Fruit fly (Drosophila melanogaster) ovary, adult (tissue): ENCODE measurements around the gene CG16965.
"Not testable (repeated sequence)": the region's sequence is repeated elsewhere in the genome, so short reads cannot be mapped to it uniquely, and the experiment has no call there.

Source experiments
- CG17801 ChIP-seq: fragments of 200-800 bp; optimal IDR thresholded peaks from 2 replicates; lab custom pipeline; 2019; ENCODE audit warnings: missing biosample characterization, mild to moderate bottlenecking, missing genetic modification characterization, moderate library complexity; ENCODE audit not compliant: partially characterized antibody

Gene CG16965

DNA sequence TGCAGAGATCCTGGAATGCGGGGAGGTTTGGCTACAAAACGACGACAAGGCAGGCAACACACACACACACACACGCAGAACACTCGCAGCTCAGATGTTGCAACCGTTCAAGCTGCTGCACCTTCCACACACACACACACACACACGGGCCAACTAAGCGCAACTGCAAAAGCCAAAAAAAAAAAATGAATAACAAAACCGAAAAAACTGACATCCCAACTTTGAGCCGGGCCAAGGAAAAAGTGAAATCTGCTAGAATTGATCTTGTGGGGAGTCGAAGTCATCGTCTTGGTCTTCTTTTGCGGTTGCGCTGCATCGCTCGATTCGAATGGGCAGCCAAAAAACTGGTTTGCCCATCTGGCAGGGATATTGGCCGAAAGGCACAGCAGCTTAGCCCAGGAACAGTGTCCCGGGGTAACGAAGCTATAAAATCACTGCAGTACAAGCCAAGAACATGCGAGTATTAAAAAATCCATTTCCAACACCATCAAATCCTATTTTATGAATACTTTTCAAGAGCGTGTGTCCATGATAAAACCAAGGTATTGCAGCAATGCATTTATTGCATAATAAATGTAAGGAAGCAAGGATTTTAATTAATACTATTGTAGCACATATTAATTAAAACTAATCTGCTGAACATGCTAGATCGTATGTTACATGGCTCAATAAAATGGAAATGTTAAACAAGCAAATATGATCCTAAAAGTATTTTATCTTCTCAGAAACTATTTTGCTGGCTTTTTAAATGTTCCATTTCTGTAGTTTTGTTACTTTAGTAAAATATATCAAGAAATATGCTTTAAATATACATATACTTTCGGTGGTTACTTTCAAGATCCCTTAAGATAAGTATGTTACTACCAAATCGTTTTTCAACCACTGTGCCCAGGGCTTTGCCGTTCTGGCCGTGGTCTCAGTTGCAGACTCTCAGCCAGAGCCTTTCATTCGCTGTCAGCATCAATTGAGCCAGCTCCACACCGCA is 15.5 kb upstream of the CG16965 start:
- no peak for TF ChIP-seq CG17801

DNA sequence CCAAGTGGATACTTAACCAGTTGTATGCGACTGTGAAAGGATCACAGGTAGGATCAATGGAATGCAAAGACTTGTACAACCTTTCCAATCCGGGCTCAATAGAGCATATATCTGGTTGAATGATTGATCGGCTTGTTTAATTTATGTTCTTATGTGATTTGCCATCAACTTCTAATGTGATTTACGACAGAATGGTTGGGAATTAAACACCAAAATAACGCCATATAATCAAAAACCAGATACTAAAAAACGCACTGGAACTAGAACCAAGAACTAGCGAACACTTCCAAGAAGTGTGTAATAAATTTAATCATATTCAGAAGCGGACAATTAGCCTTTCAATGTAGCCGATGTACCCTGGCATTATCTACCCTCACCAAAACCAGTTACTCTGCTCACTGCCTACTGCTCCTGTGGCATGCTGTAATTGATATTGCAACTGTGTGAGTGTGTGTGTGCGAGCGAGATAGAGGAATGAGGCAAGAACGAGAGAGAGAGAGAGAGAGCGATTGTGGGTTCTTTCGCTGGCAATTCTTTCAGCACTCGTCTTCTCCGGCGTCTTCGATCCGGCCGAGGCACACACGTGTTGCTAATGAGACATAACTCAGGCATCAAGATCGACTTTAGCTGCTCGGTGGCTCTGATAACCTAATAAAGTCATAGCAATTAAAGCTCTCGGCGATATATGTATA is 12.7 kb upstream of the CG16965 start:
- no peak for TF ChIP-seq CG17801

DNA sequence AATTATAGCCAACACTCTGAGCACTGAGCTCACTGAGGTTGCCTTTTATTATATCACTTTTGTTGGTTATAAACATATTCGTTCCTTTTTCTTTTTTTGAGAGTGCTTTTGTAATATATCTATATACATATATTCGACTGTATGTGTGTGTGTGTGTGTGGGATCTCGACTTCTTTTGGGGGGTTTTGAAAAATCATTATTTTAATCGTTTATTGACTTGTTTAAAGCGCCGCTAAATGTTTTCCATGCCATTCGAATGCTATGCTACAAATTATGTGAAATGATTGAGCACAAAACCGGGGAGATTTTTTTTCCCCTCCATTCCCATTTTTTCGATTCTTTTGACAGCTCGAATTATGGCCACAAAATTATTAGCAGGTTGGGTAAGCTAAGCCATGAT is 12.0 kb upstream of the CG16965 start:
- no peak for TF ChIP-seq CG17801

DNA sequence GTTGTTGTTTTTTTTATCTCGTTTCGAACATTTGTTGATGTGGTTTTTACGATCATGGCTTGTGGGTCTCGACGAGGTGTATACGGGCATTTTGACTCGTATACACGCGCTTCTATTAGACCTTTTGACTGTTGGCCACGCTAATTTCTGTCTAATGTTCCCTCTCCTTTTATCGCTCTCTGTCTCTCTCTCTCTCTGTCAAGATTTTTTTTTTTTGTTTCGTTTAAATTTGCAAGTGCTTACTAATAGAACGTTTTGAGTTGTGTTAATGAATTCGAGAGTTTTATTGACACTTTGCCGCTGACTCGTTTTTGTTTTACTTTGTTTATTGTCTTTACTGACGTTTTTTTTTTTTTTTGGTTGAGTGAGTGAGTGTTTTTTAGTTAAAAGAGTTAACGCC is 11.0 kb upstream of the CG16965 start:
- TF ChIP-seq CG17801 = no peak

DNA sequence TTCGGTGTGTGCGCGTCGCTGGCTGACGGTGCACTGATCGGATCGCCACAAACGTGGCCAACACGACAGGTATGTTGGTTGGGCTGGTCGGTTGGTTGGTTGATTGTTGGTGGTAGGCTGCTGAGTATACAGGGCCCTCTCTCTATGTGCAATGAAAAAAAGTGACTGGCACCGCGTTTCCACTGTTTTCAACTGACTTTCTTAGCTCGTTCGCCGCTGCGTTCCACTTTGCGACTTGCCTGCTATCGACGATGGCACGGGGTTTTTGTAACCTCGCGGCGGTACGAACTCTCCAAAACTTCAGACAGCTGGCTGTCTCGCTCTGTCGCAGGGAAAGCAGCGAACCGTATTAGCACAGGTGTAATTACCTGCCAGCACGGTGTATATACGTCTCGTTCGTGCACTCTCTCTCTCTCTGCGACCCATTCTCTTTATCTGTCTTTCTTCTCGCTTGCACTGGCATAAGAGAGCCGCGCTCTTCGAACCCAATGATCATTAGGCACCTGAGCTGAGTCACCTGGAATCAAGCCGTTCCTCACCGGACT is 10.5 kb upstream of the CG16965 start:
- TF ChIP-seq CG17801 = peak; percentile 36

DNA sequence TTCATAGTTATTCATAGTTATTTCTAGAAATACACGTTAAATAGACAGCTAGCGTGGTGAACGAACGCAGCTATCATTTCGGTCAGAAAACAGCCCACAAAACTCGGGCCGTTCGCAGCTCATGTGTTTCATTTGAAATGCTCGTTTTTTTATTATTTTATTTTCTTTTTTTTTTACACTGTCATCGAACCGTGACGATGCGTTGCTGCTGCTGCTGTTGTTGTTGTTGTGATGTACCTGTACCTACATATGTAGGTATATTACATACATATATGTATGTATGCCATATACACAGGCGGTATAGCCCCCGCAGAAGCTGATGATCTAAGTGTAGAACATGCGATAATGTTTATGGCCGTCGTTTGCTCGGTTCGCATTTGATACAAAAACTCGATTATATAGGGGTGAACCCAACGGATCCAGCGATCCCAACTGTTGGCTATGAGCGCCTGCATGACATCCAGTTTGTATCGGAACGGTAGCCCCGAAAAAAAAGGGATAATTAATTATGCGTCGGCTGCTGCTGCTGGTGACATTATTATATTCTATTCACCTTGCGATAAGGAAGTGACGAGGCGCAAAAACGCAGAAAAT is 8.1 kb upstream of the CG16965 start:
- TF ChIP-seq CG17801 = no peak

DNA sequence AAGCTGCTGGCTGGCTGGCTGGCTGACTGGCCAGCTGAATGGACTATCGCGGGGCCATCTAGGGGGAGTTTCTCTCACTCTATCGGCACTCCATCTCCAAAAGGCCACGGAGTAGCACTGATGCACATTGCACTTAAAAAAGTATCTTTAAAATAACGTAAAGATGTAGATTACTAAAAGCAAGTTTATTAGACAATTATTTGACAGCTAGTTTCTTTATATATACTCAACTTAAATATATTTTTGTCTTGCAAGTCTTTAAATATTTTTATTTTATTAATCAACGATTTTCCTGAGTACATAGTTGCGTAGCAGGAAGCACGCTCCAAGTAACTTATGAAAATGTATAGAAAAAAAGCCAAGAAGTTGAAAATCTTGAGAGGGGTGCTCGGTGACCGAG is 4.4 kb upstream of the CG16965 start:
- no peak for TF ChIP-seq CG17801

DNA sequence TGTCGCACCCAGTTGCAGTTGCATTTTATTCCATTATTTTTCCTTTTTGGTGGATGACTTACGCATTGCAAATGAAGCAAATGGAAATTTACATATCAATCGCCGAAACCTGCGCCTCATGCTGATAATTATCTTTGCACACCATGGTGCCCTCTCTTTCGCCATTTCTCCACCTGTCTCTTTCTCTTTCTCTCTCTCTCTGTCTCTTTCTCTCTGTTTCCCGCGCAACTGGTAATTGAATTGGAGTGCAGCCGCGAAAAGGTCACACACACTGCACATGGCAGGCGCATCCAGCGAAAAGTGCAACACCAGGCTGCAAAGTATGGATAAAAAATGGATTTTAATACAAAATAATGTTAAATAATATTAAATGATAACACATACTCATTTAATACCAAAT is 3.7 kb upstream of the CG16965 start:
- TF ChIP-seq CG17801 = no peak

DNA sequence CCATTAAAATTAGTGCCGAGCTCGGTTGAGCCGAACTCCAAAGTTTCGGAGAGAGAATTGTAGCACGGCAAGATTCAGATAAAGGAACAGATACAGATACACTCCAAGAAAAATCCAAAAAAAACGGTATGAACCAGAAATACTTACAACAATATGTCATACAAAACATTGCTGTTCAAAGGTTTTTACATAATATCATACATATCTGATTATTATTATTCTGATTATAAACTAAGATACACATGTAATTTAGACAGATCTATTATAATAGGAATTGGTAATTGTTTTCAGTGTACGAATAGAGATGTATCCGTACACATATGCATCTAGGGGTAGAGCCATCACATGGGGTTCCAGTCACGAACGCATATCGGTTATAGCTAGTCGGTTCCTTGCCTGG is 1.3 kb upstream of the CG16965 start:
- TF ChIP-seq CG17801 = no peak

DNA sequence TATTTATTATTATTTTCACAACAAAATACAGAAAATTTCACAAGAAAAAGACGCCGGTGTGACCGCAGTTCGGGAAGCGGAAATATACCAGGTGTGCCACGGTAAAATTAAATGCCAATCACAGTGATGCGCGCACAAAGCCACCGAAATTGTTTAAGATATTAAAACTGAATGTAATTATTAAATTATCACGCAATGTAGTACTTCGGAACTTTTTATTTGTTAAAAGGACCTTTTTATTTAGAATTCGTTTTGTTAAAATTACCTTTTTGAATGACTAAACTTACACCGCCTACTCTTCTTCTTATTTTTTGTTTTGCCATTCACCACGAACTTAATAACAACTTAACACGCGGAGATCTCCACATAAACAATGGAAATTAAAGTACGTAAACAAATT is 6.6 kb downstream of the CG16965 start, which contains the start of the genes CG6686 and CG34163:
CG6686 (minus strand) TSS at position 95 of the 400 bp plus-strand sequence.
CG34163 (plus strand) TSS at position 326 of the 400 bp plus-strand sequence.
- peak; percentile 2 for TF ChIP-seq CG17801

DNA sequence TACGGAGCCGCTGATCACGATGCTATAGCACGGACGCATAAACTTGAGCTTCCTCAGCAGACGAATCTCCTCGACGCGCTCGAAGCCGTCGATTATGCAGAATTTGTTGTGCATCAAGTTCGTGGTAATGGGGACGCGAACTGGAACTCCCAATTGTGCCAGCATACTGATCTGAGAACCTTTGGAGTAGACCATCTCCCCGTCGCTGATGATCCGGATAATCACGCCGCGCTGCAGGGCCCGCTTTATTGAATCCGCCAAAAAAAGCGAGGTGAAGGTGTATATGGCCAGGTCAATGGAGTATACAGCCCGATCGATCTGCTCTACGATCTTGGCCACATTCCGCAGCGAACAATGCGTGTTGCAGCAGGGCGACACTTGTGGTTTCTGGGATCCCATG is 7.8 kb downstream of the CG16965 start:
- no peak for TF ChIP-seq CG17801

DNA sequence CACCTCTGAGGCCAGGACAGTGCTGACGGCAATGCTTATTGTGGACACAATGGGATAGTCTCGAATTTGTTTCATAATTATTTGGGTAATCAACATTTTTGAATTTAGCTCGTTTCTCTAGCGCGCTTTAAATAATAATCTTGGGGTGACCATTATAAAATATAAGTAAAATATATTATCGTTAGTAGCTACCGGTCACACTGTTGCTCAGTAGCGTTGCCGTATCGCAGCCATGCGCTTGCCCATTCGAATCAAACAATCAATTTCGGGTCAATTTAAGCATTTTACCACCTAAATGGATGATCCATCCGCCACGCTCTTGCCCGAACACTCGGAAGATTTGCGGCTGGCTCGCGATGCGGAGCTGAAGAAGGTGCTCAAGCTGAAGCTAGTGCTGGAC is 8.3 kb downstream of the CG16965 start, which contains the start of the genes zuc and dgt2:
zuc (minus strand) TSS at position 154 of the 400 bp plus-strand sequence.
dgt2 (plus strand) TSS at position 208 of the 400 bp plus-strand sequence.
- no peak for TF ChIP-seq CG17801

DNA sequence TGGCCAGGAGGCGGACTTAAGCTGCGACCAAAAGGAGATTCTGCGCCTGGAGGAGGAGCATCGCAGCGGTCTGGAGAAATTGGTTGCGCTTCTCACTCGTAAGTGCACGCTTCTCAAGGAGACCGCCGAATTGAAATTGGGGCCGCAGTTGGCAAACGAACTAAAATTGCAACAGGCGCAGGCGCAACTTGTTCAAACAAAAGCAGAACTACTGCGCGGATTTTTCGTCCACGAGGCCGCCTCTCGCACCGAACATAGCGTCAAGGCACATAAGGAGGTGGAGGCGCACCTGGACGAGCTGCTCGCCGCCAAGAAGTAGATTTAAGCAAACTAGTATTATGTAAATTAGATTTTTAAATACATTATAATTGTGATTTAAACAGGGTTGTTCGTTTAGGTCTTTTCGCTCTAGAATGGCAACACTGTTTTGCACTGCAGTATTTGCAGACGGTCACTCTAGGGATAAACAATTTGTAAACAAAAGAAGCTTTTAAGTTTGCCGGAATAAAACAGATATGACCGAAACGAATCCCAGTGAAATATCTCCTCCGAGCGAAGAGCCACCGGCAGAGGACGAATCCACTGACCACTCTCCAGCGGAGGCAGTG is 9.2 kb downstream of the CG16965 start, which contains the start of gene escl:
escl (plus strand) TSS at position 470 of the 608 bp plus-strand sequence.
- TF ChIP-seq CG17801 = no peak

DNA sequence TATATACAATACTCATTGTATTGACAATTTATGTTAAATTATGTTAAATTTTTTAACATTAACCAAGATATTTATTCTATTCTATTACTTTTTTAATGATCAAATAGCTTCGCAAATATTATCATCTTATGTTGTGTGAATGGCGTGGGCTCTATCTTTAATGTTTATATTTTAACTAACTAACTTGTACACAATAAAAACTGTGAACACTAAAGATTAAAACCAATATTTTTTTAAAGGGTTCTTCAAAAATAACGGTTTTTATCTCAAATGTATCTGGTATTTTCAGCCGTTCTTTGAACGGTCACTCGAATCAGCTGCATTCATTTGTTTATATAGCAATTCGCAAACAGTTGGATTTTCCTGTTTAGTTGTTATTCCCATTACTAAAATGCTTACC is 11.2 kb downstream of the CG16965 start, which contains the start of gene Ada1-2:
Ada1-2 (plus strand) TSS at position 301 of the 400 bp plus-strand sequence.
- not testable (repeated sequence) for TF ChIP-seq CG17801

DNA sequence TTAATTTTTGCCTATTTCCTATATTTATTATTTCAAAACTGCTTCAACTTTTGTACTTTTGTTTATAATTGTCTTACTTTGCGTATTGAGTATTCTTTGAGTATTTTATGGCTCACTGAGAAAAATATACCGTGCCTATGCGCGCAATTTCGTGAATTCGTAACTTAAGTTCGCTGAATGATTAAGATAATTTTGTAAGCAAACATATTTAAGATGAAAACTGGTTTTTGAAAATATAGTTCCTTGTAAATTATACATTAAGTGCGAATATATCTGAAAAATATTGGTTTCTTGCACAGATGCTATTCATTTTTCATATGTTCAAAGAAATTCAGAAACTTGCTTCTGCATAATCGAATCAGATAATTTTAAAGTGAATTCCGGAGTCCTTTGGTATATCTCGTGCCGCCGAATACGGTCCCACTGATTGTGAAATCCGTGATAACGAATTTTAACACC is 14.0 kb downstream of the CG16965 start, which contains the start of the genes CG18789 and Qtzl:
CG18789 (minus strand) TSS at position 101 of the 459 bp plus-strand sequence.
Qtzl (plus strand) TSS at position 409 of the 459 bp plus-strand sequence.
- TF ChIP-seq CG17801 = not testable (repeated sequence)

DNA sequence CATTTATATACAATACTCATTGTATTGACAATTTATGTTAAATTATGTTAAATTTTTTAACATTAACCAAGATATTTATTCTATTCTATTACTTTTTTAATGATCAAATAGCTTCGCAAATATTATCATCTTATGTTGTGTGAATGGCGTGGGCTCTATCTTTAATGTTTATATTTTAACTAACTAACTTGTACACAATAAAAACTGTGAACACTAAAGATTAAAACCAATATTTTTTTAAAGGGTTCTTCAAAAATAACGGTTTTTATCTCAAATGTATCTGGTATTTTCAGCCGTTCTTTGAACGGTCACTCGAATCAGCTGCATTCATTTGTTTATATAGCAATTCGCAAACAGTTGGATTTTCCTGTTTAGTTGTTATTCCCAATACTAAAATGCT is 15.1 kb downstream of the CG16965 start, which contains the start of gene Ada1-1:
Ada1-1 (plus strand) TSS at position 301 of the 400 bp plus-strand sequence.
- TF ChIP-seq CG17801 = not testable (repeated sequence)
